Fruit fly (Drosophila melanogaster): ENCODE data around the gene Smr.

Smr gene

dm6 chrX:12733770-12734189, 8.6 kb downstream of the Smr start (continued):
- TF ChIP-seq pho (GFP tag; optimal IDR thresholded peaks at IDR 0.05) (no peak), prd (optimal IDR thresholded peaks at IDR 0.05) (no peak), prd (GFP tag; IDR thresholded peaks at IDR 0.05) (no peak), sim (GFP tag; IDR thresholded peaks at IDR 0.05) (no peak), pfk (GFP tag; optimal IDR thresholded peaks at IDR 0.05) (no peak), CG17568 (GFP tag; optimal IDR thresholded peaks at IDR 0.05) (no peak), B-H1 (GFP tag; IDR thresholded peaks at IDR 0.05) (no peak), Hey (tag; optimal IDR thresholded peaks at IDR 0.05) (no peak), BtbVII (GFP tag; optimal IDR thresholded peaks at IDR 0.05) (no peak), sr (GFP tag; IDR thresholded peaks at IDR 0.05) (peak; percentile 63; the same call in 2 of the 3 replicates), HLH3B (GFP tag; IDR thresholded peaks at IDR 0.05) (no peak), unc-4 (GFP tag; IDR thresholded peaks at IDR 0.05; ENCODE audit: partially characterized antibody) (no peak), pros (GFP tag; optimal IDR thresholded peaks at IDR 0.05) (peak; percentile 20), CG12769 (tag; optimal IDR thresholded peaks at IDR 0.05) (peak; percentile 39), CG8388 (GFP tag; optimal IDR thresholded peaks at IDR 0.05) (no peak), CG14050 (GFP tag; IDR thresholded peaks at IDR 0.05) (no peak), CG18764 (GFP tag; optimal IDR thresholded peaks at IDR 0.05) (no peak), CG9609 (GFP tag; optimal IDR thresholded peaks at IDR 0.05) (no peak), Mes4 (GFP tag; optimal IDR thresholded peaks at IDR 0.05) (no peak), CG1602 (GFP tag; optimal IDR thresholded peaks at IDR 0.05) (no peak), cg (GFP tag; optimal IDR thresholded peaks at IDR 0.05) (peak; percentile 86), mirr (GFP tag; optimal IDR thresholded peaks at IDR 0.05) (peak; percentile 55), Taf1 (GFP tag; IDR thresholded peaks at IDR 0.05) (no peak), Kr (GFP tag; optimal IDR thresholded peaks at IDR 0.05) (no peak), otp (GFP tag; IDR thresholded peaks at IDR 0.05) (no peak), CG3838 (GFP tag; optimal IDR thresholded peaks at IDR 0.05) (no peak), CG13775 (GFP tag; optimal IDR thresholded peaks at IDR 0.05) (no peak), lab (GFP tag; optimal IDR thresholded peaks at IDR 0.05) (peak; percentile 42), CG8290 (GFP tag; optimal IDR thresholded peaks at IDR 0.05) (no peak), CG8290 (tag; optimal IDR thresholded peaks at IDR 0.05) (peak in 1 of 2 experiments; percentile 9), CG10147 (GFP tag; optimal IDR thresholded peaks at IDR 0.05) (no peak), Drgx (GFP tag; IDR thresholded peaks at IDR 0.05) (no peak), Dek (tag; optimal IDR thresholded peaks at IDR 0.05) (no peak), CG13894 (tag; optimal IDR thresholded peaks at IDR 0.05) (peak; percentile 25), CG11560 (tag; IDR thresholded peaks at IDR 0.05) (no peak), CG1529 (GFP tag; optimal IDR thresholded peaks at IDR 0.05) (no peak), lilli (GFP tag; optimal IDR thresholded peaks at IDR 0.05) (no peak), ash1 (GFP tag; optimal IDR thresholded peaks at IDR 0.05) (peak; percentile 10), fd96Cb (tag; optimal IDR thresholded peaks at IDR 0.05) (no peak), CG9876 (GFP tag; optimal IDR thresholded peaks at IDR 0.05) (no peak), CG6791 (GFP tag; IDR thresholded peaks at IDR 0.05; ENCODE audit: partially characterized antibody) (no peak), CG14860 (GFP tag; IDR thresholded peaks at IDR 0.05; ENCODE audit: partially characterized antibody) (no peak), Fer1 (GFP tag; optimal IDR thresholded peaks at IDR 0.05) (peak; percentile 1), CG34422 (GFP tag; IDR thresholded peaks at IDR 0.05) (peak; percentile 13; the same call in 1 of the 3 replicates), sd (tag; optimal IDR thresholded peaks at IDR 0.05) (peak; percentile 13), CG31388 (GFP tag; optimal IDR thresholded peaks at IDR 0.05) (no peak), Xrp1 (GFP tag; IDR thresholded peaks at IDR 0.05) (no peak), CG3407 (GFP tag; optimal IDR thresholded peaks at IDR 0.05) (peak; percentile 99), CG34376 (GFP tag; optimal IDR thresholded peaks at IDR 0.05) (no peak), dysf (GFP tag; IDR thresholded peaks at IDR 0.05) (no peak)
